Fruit fly (Drosophila melanogaster) whole organism, embryonic: Measurements from ENCODE around the gene CG2444.
A peak's percentile ranks its signal among the peaks of the same experiment; 100 is the strongest.

Source experiments
- Bdp1 ChIP-seq: fragments of 200-800 bp; sonication (Bioruptor generic); optimal IDR thresholded peaks from 3 replicates; lab custom pipeline; 2016; ENCODE audit warnings: missing biosample characterization, missing genetic modification characterization
- CG10462 ChIP-seq: fragments of 200-800 bp; sonication (Bioruptor generic); optimal IDR thresholded peaks from 2 replicates; lab custom pipeline; 2016; ENCODE audit warnings: missing biosample characterization, missing genetic modification characterization
- CG10959 ChIP-seq: fragments of 200-800 bp; sonication (Bioruptor generic); IDR thresholded peaks from 2 replicates; pipeline ENCODE4 v1.3.6; 2022; ENCODE audit warnings: missing biosample characterization, missing genetic modification characterization
- CG11093 ChIP-seq: fragments of 200-800 bp; sonication (Bioruptor generic); IDR thresholded peaks from 3 replicates; pipeline ENCODE4 v1.3.6; 2022; ENCODE audit warnings: missing biosample characterization, missing genetic modification characterization
- CG11456 ChIP-seq: fragments of 200-800 bp; sonication (Bioruptor generic); IDR thresholded peaks from 3 replicates; pipeline ENCODE4 v1.3.6; 2022; ENCODE audit warnings: missing biosample characterization, missing genetic modification characterization
- CG15601 ChIP-seq: fragments of 200-800 bp; sonication (Bioruptor generic); optimal IDR thresholded peaks from 3 replicates; lab custom pipeline; 2019; ENCODE audit warnings: missing biosample characterization, mild to moderate bottlenecking, missing genetic modification characterization, moderate library complexity
- CG1602 ChIP-seq: fragments of 200-800 bp; sonication (Bioruptor generic); optimal IDR thresholded peaks from 3 replicates; lab custom pipeline; 2016; ENCODE audit warnings: missing biosample characterization, missing genetic modification characterization
- CG16815 ChIP-seq: fragments of 200-800 bp; sonication (Bioruptor generic); optimal IDR thresholded peaks from 3 replicates; lab custom pipeline; 2017; ENCODE audit warnings: missing biosample characterization, mild to moderate bottlenecking, missing genetic modification characterization
- CG17186 ChIP-seq: fragments of 200-800 bp; sonication (Bioruptor generic); optimal IDR thresholded peaks from 3 replicates; lab custom pipeline; 2017; ENCODE audit warnings: missing biosample characterization, missing genetic modification reagents, missing genetic modification characterization
- CG17568 ChIP-seq: fragments of 200-800 bp; sonication (Bioruptor generic); optimal IDR thresholded peaks from 2 replicates; lab custom pipeline; 2018; ENCODE audit warnings: missing biosample characterization, mild to moderate bottlenecking, missing genetic modification characterization, moderate library complexity
- CG17802 ChIP-seq: fragments of 200-800 bp; sonication (Bioruptor generic); optimal IDR thresholded peaks from 2 replicates; lab custom pipeline; 2018; ENCODE audit warnings: missing biosample characterization, mild to moderate bottlenecking, missing genetic modification characterization, moderate library complexity
- CG2202 ChIP-seq: fragments of 200-800 bp; sonication (Bioruptor generic); optimal IDR thresholded peaks from 2 replicates; lab custom pipeline; 2018; ENCODE audit warnings: missing biosample characterization, mild to moderate bottlenecking, missing genetic modification characterization
- CG30431 ChIP-seq: fragments of 200-800 bp; sonication (Bioruptor generic); optimal IDR thresholded peaks from 2 replicates; lab custom pipeline; 2017; ENCODE audit warnings: missing biosample characterization, missing genetic modification characterization
- CG32767 ChIP-seq: fragments of 200-800 bp; sonication (Bioruptor generic); IDR thresholded peaks from 2 replicates; pipeline ENCODE4 v1.3.6; 2022; ENCODE audit warnings: missing biosample characterization, missing genetic modification characterization
- CG33213 ChIP-seq: fragments of 200-800 bp; sonication (Bioruptor generic); optimal IDR thresholded peaks from 3 replicates; lab custom pipeline; 2016; ENCODE audit warnings: missing biosample characterization, missing genetic modification characterization
- CG34224 ChIP-seq: fragments of 200-800 bp; sonication (Bioruptor generic); IDR thresholded peaks from 3 replicates; pipeline ENCODE4 v1.3.6; 2022; ENCODE audit warnings: missing biosample characterization, missing genetic modification characterization; ENCODE audit not compliant: partially characterized antibody
- CG3995 ChIP-seq: fragments of 200-800 bp; sonication (Bioruptor generic); optimal IDR thresholded peaks from 3 replicates; lab custom pipeline; 2016; ENCODE audit warnings: missing biosample characterization, missing genetic modification characterization
- CG6654 ChIP-seq: fragments of 200-800 bp; sonication (Bioruptor generic); optimal IDR thresholded peaks from 2 replicates; lab custom pipeline; 2017; ENCODE audit warnings: missing biosample characterization, mild to moderate bottlenecking, missing genetic modification characterization
- CG6765 ChIP-seq: fragments of 200-800 bp; sonication (Bioruptor generic); optimal IDR thresholded peaks from 3 replicates; lab custom pipeline; 2017; ENCODE audit warnings: missing biosample characterization, mild to moderate bottlenecking, missing genetic modification characterization
- CG8359 ChIP-seq: fragments of 200-800 bp; sonication (Bioruptor generic); optimal IDR thresholded peaks from 2 replicates; lab custom pipeline; 2017; ENCODE audit warnings: missing biosample characterization, mild to moderate bottlenecking, missing genetic modification characterization, borderline replicate concordance
- CG8478 ChIP-seq: fragments of >200 bp; optimal IDR thresholded peaks from 2 replicates; lab custom pipeline; 2018
- CG9437 ChIP-seq: fragments of 200-800 bp; sonication (Bioruptor generic); optimal IDR thresholded peaks from 2 replicates; lab custom pipeline; 2018; ENCODE audit warnings: missing biosample characterization, mild to moderate bottlenecking, missing genetic modification characterization
- Dad ChIP-seq: fragments of 200-800 bp; sonication (Bioruptor generic); optimal IDR thresholded peaks from 3 replicates; lab custom pipeline; 2016; ENCODE audit warnings: missing biosample characterization, missing genetic modification characterization
- Drgx ChIP-seq: fragments of 200-800 bp; sonication (Bioruptor generic); IDR thresholded peaks from 2 replicates; pipeline ENCODE4 v1.3.6; 2022; ENCODE audit warnings: missing biosample characterization, missing genetic modification characterization
- Fer1 ChIP-seq: fragments of 200-800 bp; sonication (Bioruptor generic); optimal IDR thresholded peaks from 2 replicates; lab custom pipeline; 2017; ENCODE audit warnings: missing biosample characterization, mild to moderate bottlenecking, missing genetic modification characterization
- H2.0 ChIP-seq: fragments of 200-800 bp; sonication (Bioruptor generic); IDR thresholded peaks from 2 replicates; pipeline ENCODE4 v1.3.6; 2022; ENCODE audit warnings: missing biosample characterization, missing genetic modification characterization
- HLH4C ChIP-seq: fragments of 200-800 bp; sonication (Bioruptor generic); IDR thresholded peaks from 3 replicates; pipeline ENCODE4 v1.3.6; 2022; ENCODE audit warnings: missing biosample characterization, missing genetic modification characterization; ENCODE audit not compliant: partially characterized antibody
- MTF-1 ChIP-seq: fragments of 200-800 bp; sonication (Bioruptor generic); optimal IDR thresholded peaks from 2 replicates; lab custom pipeline; 2018; ENCODE audit warnings: missing biosample characterization, mild to moderate bottlenecking, missing genetic modification characterization, borderline replicate concordance
- Xrp1 ChIP-seq: fragments of 200-800 bp; sonication (Bioruptor generic); IDR thresholded peaks from 2 replicates; pipeline ENCODE4 v1.3.6; 2022; ENCODE audit warnings: missing biosample characterization, missing genetic modification characterization
- bbx ChIP-seq: fragments of 200-800 bp; sonication (Bioruptor generic); IDR thresholded peaks from 2 replicates; pipeline ENCODE4 v1.3.6; 2022; ENCODE audit warnings: missing biosample characterization, missing genetic modification characterization; ENCODE audit not compliant: partially characterized antibody
- cwo ChIP-seq: fragments of 200-800 bp; sonication (Bioruptor generic); optimal IDR thresholded peaks from 3 replicates; lab custom pipeline; 2017; ENCODE audit warnings: missing biosample characterization, missing genetic modification characterization, mild to moderate bottlenecking, moderate library complexity, missing genetic modification reagents
- fd102C ChIP-seq: fragments of 200-800 bp; sonication (Bioruptor generic); optimal IDR thresholded peaks from 2 replicates; lab custom pipeline; 2018; ENCODE audit warnings: missing biosample characterization, mild to moderate bottlenecking, missing genetic modification characterization, moderate library complexity
- fd96Cb ChIP-seq: fragments of 200-800 bp; sonication (Bioruptor generic); optimal IDR thresholded peaks from 2 replicates; lab custom pipeline; 2018; ENCODE audit warnings: missing biosample characterization, mild to moderate bottlenecking, missing genetic modification characterization, moderate library complexity
- gro ChIP-seq: fragments of 200-800 bp; sonication (Bioruptor generic); optimal IDR thresholded peaks from 2 replicates; lab custom pipeline; 2016; ENCODE audit warnings: missing biosample characterization, missing genetic modification characterization
- hth ChIP-seq: fragments of >200 bp; optimal IDR thresholded peaks from 2 replicates; lab custom pipeline; 2017; ENCODE audit warnings: inconsistent platforms
- ind ChIP-seq: fragments of 200-800 bp; sonication (Bioruptor generic); optimal IDR thresholded peaks from 3 replicates; lab custom pipeline; 2016; ENCODE audit warnings: missing biosample characterization, missing genetic modification characterization
- knrl ChIP-seq: fragments of 200-800 bp; sonication (Bioruptor generic); IDR thresholded peaks from 3 replicates; pipeline ENCODE4 v1.3.6; 2022; ENCODE audit warnings: missing biosample characterization, missing genetic modification characterization; ENCODE audit not compliant: partially characterized antibody
- lmd ChIP-seq: fragments of 200-800 bp; sonication (Bioruptor generic); IDR thresholded peaks from 2 replicates; pipeline ENCODE4 v1.3.6; 2022; ENCODE audit warnings: missing biosample characterization, missing genetic modification characterization
- maf-S ChIP-seq: fragments of 200-800 bp; sonication (Bioruptor generic); optimal IDR thresholded peaks from 2 replicates; lab custom pipeline; 2016; ENCODE audit warnings: missing biosample characterization, missing genetic modification characterization
- ranshi ChIP-seq: fragments of 200-800 bp; sonication (Bioruptor generic); IDR thresholded peaks from 2 replicates; pipeline ENCODE4 v1.3.6; 2022; ENCODE audit warnings: missing biosample characterization, missing genetic modification characterization
- rib ChIP-seq: fragments of 200-800 bp; sonication (Bioruptor generic); IDR thresholded peaks from 2 replicates; pipeline ENCODE4 v1.3.6; 2022; ENCODE audit warnings: missing biosample characterization, missing genetic modification characterization
- schlank ChIP-seq: fragments of 200-800 bp; sonication (Bioruptor generic); optimal IDR thresholded peaks from 2 replicates; lab custom pipeline; 2018; ENCODE audit warnings: missing biosample characterization, mild to moderate bottlenecking, missing genetic modification characterization
- seq ChIP-seq: fragments of 200-800 bp; sonication (Bioruptor generic); IDR thresholded peaks from 2 replicates; pipeline ENCODE4 v1.3.6; 2022; ENCODE audit warnings: missing biosample characterization, missing genetic modification characterization
- slp2 ChIP-seq: fragments of 200-800 bp; sonication (Bioruptor generic); optimal IDR thresholded peaks from 2 replicates; lab custom pipeline; 2016; ENCODE audit warnings: missing biosample characterization, missing genetic modification characterization
- ssp ChIP-seq: fragments of 200-800 bp; sonication (Bioruptor generic); IDR thresholded peaks from 2 replicates; pipeline ENCODE4 v1.3.6; 2022; ENCODE audit warnings: missing biosample characterization, missing genetic modification characterization
- stwl ChIP-seq: fragments of 200-800 bp; sonication (Bioruptor generic); optimal IDR thresholded peaks from 3 replicates; lab custom pipeline; 2018; ENCODE audit warnings: missing biosample characterization, mild to moderate bottlenecking, missing genetic modification characterization, moderate library complexity
- tio ChIP-seq: fragments of 200-800 bp; sonication (Bioruptor generic); optimal IDR thresholded peaks from 2 replicates; lab custom pipeline; 2017; ENCODE audit warnings: missing biosample characterization, missing genetic modification characterization, inconsistent platforms
- vnd ChIP-seq: fragments of 200-800 bp; sonication (Bioruptor generic); IDR thresholded peaks from 3 replicates; pipeline ENCODE4 v1.3.6; 2022; ENCODE audit warnings: missing biosample characterization, missing genetic modification characterization; ENCODE audit not compliant: partially characterized antibody
- wor ChIP-seq: fragments of 200-800 bp; sonication (Bioruptor generic); IDR thresholded peaks from 2 replicates; pipeline ENCODE4 v1.3.6; 2022; ENCODE audit warnings: missing biosample characterization, missing genetic modification characterization
- yki ChIP-seq: fragments of >200 bp; optimal IDR thresholded peaks from 3 replicates; lab custom pipeline; 2018

Gene CG2444

dm6 chrX:11694959-11695882 lies 9.9 kb downstream of the CG2444 start, which contains the start of gene PhKgamma (continued):
- TF ChIP-seq CG6765 (GFP tag; lab: Kevin White, UChicago): no peak
- TF ChIP-seq wor (GFP tag; lab: Robert Waterston, UW): no peak
- TF ChIP-seq CG34224: peak; percentile 85
- TF ChIP-seq CG30431 (GFP tag; lab: Kevin White, UChicago): no peak
- TF ChIP-seq CG6654 (GFP tag; lab: Kevin White, UChicago): no peak
- no peak for TF ChIP-seq CG2202 (tag; lab: Kevin White, UChicago)
- no peak for TF ChIP-seq hth (lab: Kevin White, UChicago)
- no peak for TF ChIP-seq CG3995
- peak; percentile 87 for TF ChIP-seq HLH4C (GFP tag; lab: Robert Waterston, UW)
- peak; percentile 96 for TF ChIP-seq bbx
- no peak for TF ChIP-seq tio (GFP tag; lab: Kevin White, UChicago)
- no peak for TF ChIP-seq CG11456 (GFP tag; lab: Robert Waterston, UW)
- TF ChIP-seq fd96Cb (tag; lab: Kevin White, UChicago): no peak
- no peak for TF ChIP-seq ssp (GFP tag; lab: Robert Waterston, UW)
- TF ChIP-seq CG10959 (GFP tag; lab: Robert Waterston, UW): no peak
- no peak for TF ChIP-seq Xrp1 (GFP tag; lab: Robert Waterston, UW)
- no peak for TF ChIP-seq fd102C (GFP tag; lab: Kevin White, UChicago)
- no peak for TF ChIP-seq CG17186 (GFP tag; lab: Kevin White, UChicago)
- no peak for TF ChIP-seq CG32767 (GFP tag; lab: Robert Waterston, UW)
- no peak for TF ChIP-seq Bdp1 (GFP tag; lab: Kevin White, UChicago)
- TF ChIP-seq seq: no peak
- peak; percentile 33; the same call in 1 of the 2 replicates for TF ChIP-seq rib (GFP tag; lab: Robert Waterston, UW)
- TF ChIP-seq vnd (GFP tag; lab: Robert Waterston, UW): peak; percentile 78
- TF ChIP-seq ind (GFP tag; lab: Kevin White, UChicago): no peak
- no peak for TF ChIP-seq CG17802 (tag; lab: Kevin White, UChicago)
- TF ChIP-seq gro (GFP tag; lab: Kevin White, UChicago): peak; percentile 36
- no peak for TF ChIP-seq CG8359
- peak; percentile 89 for TF ChIP-seq knrl (GFP tag; lab: Robert Waterston, UW)
- TF ChIP-seq CG9437 (GFP tag; lab: Kevin White, UChicago): no peak
- TF ChIP-seq MTF-1 (GFP tag; lab: Kevin White, UChicago): no peak
- TF ChIP-seq slp2 (GFP tag; lab: Kevin White, UChicago): no peak
- TF ChIP-seq CG33213 (GFP tag; lab: Kevin White, UChicago): peak; percentile 73
- no peak for TF ChIP-seq maf-S
- peak; percentile 38 for TF ChIP-seq Dad
- TF ChIP-seq lmd (GFP tag; lab: Robert Waterston, UW): no peak
- no peak for TF ChIP-seq CG17568
- TF ChIP-seq H2.0 (GFP tag; lab: Robert Waterston, UW): no peak
- no peak for TF ChIP-seq schlank (tag; lab: Kevin White, UChicago)
- TF ChIP-seq CG1602 (GFP tag; lab: Kevin White, UChicago): no peak
- TF ChIP-seq CG10462: no peak
- peak; percentile 30 for TF ChIP-seq yki
- no peak for TF ChIP-seq CG16815 (GFP tag; lab: Kevin White, UChicago)
- peak; percentile 62 for TF ChIP-seq Fer1
- peak; percentile 59 for TF ChIP-seq CG8478
- TF ChIP-seq ranshi (GFP tag; lab: Robert Waterston, UW): no peak
- TF ChIP-seq stwl: peak; percentile 70
- 0 out of 2 replicates have a peak, but pooled peaks have one; percentile 7 for TF ChIP-seq Drgx (GFP tag; lab: Robert Waterston, UW)
- no peak for TF ChIP-seq cwo
- TF ChIP-seq CG11093 (GFP tag; lab: Robert Waterston, UW): no peak
- TF ChIP-seq CG15601 (tag; lab: Kevin White, UChicago): peak; percentile 63
